Worm (Caenorhabditis elegans) whole organism, L3 larva: ENCODE measurements around the gene srbc-6.

Experiments used
- ZK546.5 ChIP-seq: sonication (generic microtip); optimal IDR thresholded peaks from 2 replicates; lab custom pipeline; 2017; ENCODE audit warnings: missing biosample characterization, missing genetic modification characterization
- aly-2 ChIP-seq: fragments of 150-350 bp; optimal IDR thresholded peaks from 2 replicates; lab custom pipeline; 2014; ENCODE audit warnings: missing biosample characterization, missing genetic modification characterization
- ama-1 ChIP-seq: fragments of 150-350 bp; optimal IDR thresholded peaks from 2 replicates; lab custom pipeline; 2018
- elt-2 ChIP-seq: sonication (generic microtip); optimal IDR thresholded peaks from 2 replicates; lab custom pipeline; 2016; ENCODE audit warnings: missing genetic modification reagents, mild to moderate bottlenecking, missing genetic modification characterization, missing compliant biosample characterization
- fos-1 ChIP-seq: fragments of 150-350 bp; optimal IDR thresholded peaks from 2 replicates; lab custom pipeline; 2014; ENCODE audit warnings: missing biosample characterization, missing genetic modification characterization
- lin-39 ChIP-seq: fragments of 150-350 bp; optimal IDR thresholded peaks from 2 replicates; lab custom pipeline; 2018; ENCODE audit warnings: missing biosample characterization, missing genetic modification reagents, missing genetic modification characterization
- mml-1 ChIP-seq: fragments of 150-350 bp; sonication (generic microtip); optimal IDR thresholded peaks from 3 replicates; lab custom pipeline; 2014; ENCODE audit warnings: missing biosample characterization, missing genetic modification characterization
- nfya-1 ChIP-seq: sonication (generic microtip); optimal IDR thresholded peaks from 2 replicates; lab custom pipeline; 2017; ENCODE audit warnings: missing genetic modification characterization, mild to moderate bottlenecking, missing compliant biosample characterization, antibody characterized with exemption, moderate library complexity; ENCODE audit not compliant: insufficient read depth
- nhr-237 ChIP-seq: fragments of 150-350 bp; optimal IDR thresholded peaks from 2 replicates; lab custom pipeline; 2014; ENCODE audit warnings: missing biosample characterization, missing genetic modification characterization

ce11 chrV:3145241-3145640 lies 24.7 kb upstream of the srbc-6 start:
- TF ChIP-seq aly-2 (no peak), ZK546.5 (tag; lab: Kevin White, UChicago) (no peak), lin-39 (tag; lab: Kevin White, UChicago) (no peak), fos-1 (tag; lab: Kevin White, UChicago) (no peak), mml-1 (tag; lab: Kevin White, UChicago) (no peak), nhr-237 (no peak), ama-1 (lab: Kevin White, UChicago) (no peak), elt-2 (tag; lab: Kevin White, UChicago) (no peak), nfya-1 (tag; lab: Kevin White, UChicago) (no peak)
